Worm (Caenorhabditis elegans): ENCODE results near the gene ceh-36.

DNA sequence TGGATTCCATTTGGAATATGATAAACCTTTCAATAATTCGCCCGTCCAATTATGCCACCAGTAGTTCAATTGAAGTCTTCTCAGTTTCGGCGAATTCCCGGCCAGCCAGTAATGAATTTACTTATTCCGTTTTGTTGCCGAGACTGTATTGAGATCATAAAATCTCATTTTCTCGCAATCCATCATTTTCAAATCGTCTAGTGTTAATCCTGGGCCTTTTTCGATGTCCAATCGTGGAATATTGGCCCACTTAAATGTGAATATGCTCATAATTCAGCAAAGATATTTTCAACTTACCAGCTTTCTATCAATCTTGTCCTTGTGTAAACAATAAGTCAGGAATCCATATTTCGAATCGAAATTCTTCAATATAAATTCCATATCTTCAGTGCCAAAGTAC is 33.7 kb downstream of the ceh-36 start:
- TF ChIP-seq ama-1 (optimal IDR thresholded peaks at IDR 0.05), result no peak
- no peak for TF ChIP-seq tra-4 (tag; optimal IDR thresholded peaks at IDR 0.05)
- no peak for TF ChIP-seq flt-1 (GFP tag; IDR thresholded peaks at IDR 0.05)
- TF ChIP-seq tbx-11 (GFP tag; IDR thresholded peaks at IDR 0.05), result no peak
